Worm (Caenorhabditis elegans) whole organism, young adult: ENCODE data around the gene eat-3.

Experiments used
- D2030.7 ChIP-seq: fragments of 200-800 bp; sonication (Bioruptor generic); IDR thresholded peaks from 2 replicates; pipeline ENCODE4 v1.3.6; 2022; ENCODE audit warnings: missing genetic modification reagents, missing genetic modification characterization, missing compliant biosample characterization
- F39B2.1 ChIP-seq: fragments of 200-800 bp; sonication (Bioruptor generic); IDR thresholded peaks from 2 replicates; pipeline ENCODE4 v1.3.6; 2022; ENCODE audit warnings: missing genetic modification reagents, missing genetic modification characterization, missing compliant biosample characterization
- F52B5.7 ChIP-seq: sonication (generic microtip); optimal IDR thresholded peaks from 2 replicates; lab custom pipeline; 2016; ENCODE audit warnings: mild to moderate bottlenecking, missing genetic modification characterization, missing compliant biosample characterization
- K12H6.12 ChIP-seq: fragments of 200-800 bp; sonication (Bioruptor generic); optimal IDR thresholded peaks from 2 replicates; lab custom pipeline; 2018; ENCODE audit warnings: mild to moderate bottlenecking, missing genetic modification characterization, missing compliant biosample characterization
- Y67H2A.10 ChIP-seq: fragments of 200-800 bp; sonication (Bioruptor generic); conservative IDR thresholded peaks from 2 replicates; pipeline ENCODE4 v1.3.6; 2022; ENCODE audit warnings: missing genetic modification reagents, missing genetic modification characterization, missing compliant biosample characterization
- akir-1 ChIP-seq: fragments of 200-800 bp; sonication (Bioruptor generic); optimal IDR thresholded peaks from 2 replicates; lab custom pipeline; 2018; ENCODE audit warnings: mild to moderate bottlenecking, missing genetic modification characterization, moderate library complexity, missing compliant biosample characterization
- ama-1 ChIP-seq, 3 experiments: fragments of 150-350 bp in 1 of 3; sonication (generic microtip) in 2 of 3; optimal IDR thresholded peaks; 2 replicates each; lab custom pipeline; 2014 to 2018; ENCODE audit warnings: missing biosample characterization in 2 of 3, missing genetic modification characterization in 2 of 3, missing genetic modification reagents in 2 of 3
- aptf-3 ChIP-seq: fragments of 200-800 bp; sonication (Bioruptor generic); IDR thresholded peaks from 2 replicates; pipeline ENCODE4 v1.3.6; 2022; ENCODE audit warnings: missing genetic modification characterization, missing compliant biosample characterization
- athp-1 ChIP-seq: sonication (generic microtip); optimal IDR thresholded peaks from 2 replicates; lab custom pipeline; 2017; ENCODE audit warnings: mild to moderate bottlenecking, missing genetic modification characterization, missing compliant biosample characterization
- attf-3 ChIP-seq: fragments of 200-800 bp; sonication (Bioruptor generic); conservative IDR thresholded peaks from 2 replicates; pipeline ENCODE4 v1.3.6; 2022; ENCODE audit warnings: missing genetic modification reagents, missing genetic modification characterization, missing compliant biosample characterization
- ceh-100 ChIP-seq: fragments of 200-800 bp; sonication (Bioruptor generic); IDR thresholded peaks from 2 replicates; pipeline ENCODE4 v1.3.6; 2022; ENCODE audit warnings: missing genetic modification reagents, missing genetic modification characterization, missing compliant biosample characterization
- ceh-40 ChIP-seq: fragments of 200-800 bp; sonication (Bioruptor generic); IDR thresholded peaks from 2 replicates; pipeline ENCODE4 v1.3.6; 2022; ENCODE audit warnings: missing genetic modification characterization, missing compliant biosample characterization
- ceh-91 ChIP-seq: fragments of 200-800 bp; sonication (Bioruptor generic); IDR thresholded peaks from 2 replicates; pipeline ENCODE4 v1.3.6; 2022; ENCODE audit warnings: missing genetic modification reagents, missing genetic modification characterization, missing compliant biosample characterization
- die-1 ChIP-seq: sonication (generic microtip); optimal IDR thresholded peaks from 2 replicates; lab custom pipeline; 2016; ENCODE audit warnings: missing genotype, mild to moderate bottlenecking, missing genetic modification characterization, missing compliant biosample characterization
- dpl-1 ChIP-seq: fragments of 150-350 bp; optimal IDR thresholded peaks from 2 replicates; lab custom pipeline; 2014; ENCODE audit warnings: missing biosample characterization, missing genetic modification reagents, missing genetic modification characterization
- efl-1 ChIP-seq: fragments of 150-350 bp; optimal IDR thresholded peaks from 2 replicates; lab custom pipeline; 2014; ENCODE audit warnings: missing biosample characterization, missing genetic modification reagents, missing genetic modification characterization
- hmg-1.2 ChIP-seq: fragments of 200-800 bp; sonication (Bioruptor generic); IDR thresholded peaks from 2 replicates; pipeline ENCODE4 v1.3.6; 2022; ENCODE audit warnings: missing genetic modification reagents, missing genetic modification characterization, missing compliant biosample characterization
- hmg-20 ChIP-seq: fragments of 200-800 bp; sonication (Bioruptor generic); IDR thresholded peaks from 2 replicates; pipeline ENCODE4 v1.3.6; 2022; ENCODE audit warnings: missing genetic modification reagents, missing genetic modification characterization, missing compliant biosample characterization
- hrde-1 ChIP-seq: sonication (generic microtip); optimal IDR thresholded peaks from 2 replicates; lab custom pipeline; 2016; ENCODE audit warnings: missing genetic modification characterization, mild to moderate bottlenecking, missing compliant biosample characterization, moderate library complexity, missing genotype, missing genetic modification reagents, borderline replicate concordance
- lag-1 ChIP-seq: fragments of 200-800 bp; sonication (Bioruptor generic); IDR thresholded peaks from 2 replicates; pipeline ENCODE4 v1.3.6; 2022; ENCODE audit warnings: missing genetic modification reagents, missing genetic modification characterization, missing compliant biosample characterization
- lsl-1 ChIP-seq: fragments of 200-800 bp; sonication (Bioruptor generic); optimal IDR thresholded peaks from 2 replicates; lab custom pipeline; 2018; ENCODE audit warnings: mild to moderate bottlenecking, missing genetic modification characterization, moderate library complexity, missing compliant biosample characterization
- madf-3 ChIP-seq: fragments of 200-800 bp; sonication (Bioruptor generic); IDR thresholded peaks from 2 replicates; pipeline ENCODE4 v1.3.6; 2022; ENCODE audit warnings: missing genetic modification reagents, missing genetic modification characterization, missing compliant biosample characterization
- mcd-1 ChIP-seq: fragments of 200-800 bp; sonication (Bioruptor generic); IDR thresholded peaks from 2 replicates; pipeline ENCODE4 v1.3.6; 2022; ENCODE audit warnings: missing genetic modification reagents, missing genetic modification characterization, missing compliant biosample characterization
- mel-28 ChIP-seq: sonication (generic microtip); optimal IDR thresholded peaks from 2 replicates; lab custom pipeline; 2016; ENCODE audit warnings: borderline replicate concordance, mild to moderate bottlenecking, missing genetic modification characterization, missing compliant biosample characterization
- mes-4 ChIP-seq: sonication (generic microtip); optimal IDR thresholded peaks from 2 replicates; lab custom pipeline; 2016; ENCODE audit warnings: missing genotype, missing genetic modification characterization, missing compliant biosample characterization
- nfya-1 ChIP-seq: sonication (generic microtip); optimal IDR thresholded peaks from 2 replicates; lab custom pipeline; 2017; ENCODE audit warnings: antibody characterized with exemption, missing compliant biosample characterization, missing genetic modification characterization, borderline replicate concordance; ENCODE audit not compliant: insufficient read depth
- nfya-2 ChIP-seq: fragments of 200-800 bp; sonication (Bioruptor generic); IDR thresholded peaks from 2 replicates; pipeline ENCODE4 v1.3.6; 2022; ENCODE audit warnings: missing genetic modification reagents, missing genetic modification characterization, missing compliant biosample characterization
- nhr-120 ChIP-seq: fragments of 200-800 bp; sonication (Bioruptor generic); IDR thresholded peaks from 2 replicates; pipeline ENCODE4 v1.3.6; 2022; ENCODE audit warnings: missing genetic modification characterization, missing compliant biosample characterization
- nhr-179 ChIP-seq: sonication (generic microtip); optimal IDR thresholded peaks from 2 replicates; lab custom pipeline; 2016; ENCODE audit warnings: mild to moderate bottlenecking, missing genetic modification characterization, missing compliant biosample characterization
- nhr-90 ChIP-seq: sonication (generic microtip); optimal IDR thresholded peaks from 2 replicates; lab custom pipeline; 2016; ENCODE audit warnings: missing genotype, mild to moderate bottlenecking, missing genetic modification characterization, missing compliant biosample characterization
- pha-4 ChIP-seq: fragments of 150-350 bp; sonication (generic microtip); optimal IDR thresholded peaks from 2 replicates; lab custom pipeline; 2014; ENCODE audit warnings: missing biosample characterization, missing genetic modification reagents, missing genetic modification characterization
- repo-1 ChIP-seq: sonication (generic microtip); optimal IDR thresholded peaks from 2 replicates; lab custom pipeline; 2017; ENCODE audit warnings: mild to moderate bottlenecking, missing genetic modification characterization, missing compliant biosample characterization
- snpc-4 ChIP-seq, 5 experiments: fragments of 150-350 bp in 1 of 5; sonication (generic microtip) in 4 of 5; optimal IDR thresholded peaks; 2 replicates each; lab custom pipeline; 2014 to 2018; ENCODE audit warnings: missing genetic modification characterization in 5 of 5, missing biosample characterization in 3 of 5, antibody characterized with exemption in 2 of 5, mild to moderate bottlenecking in 2 of 5, missing compliant biosample characterization in 2 of 5, missing genotype in 2 of 5, moderate library complexity in 2 of 5, missing genetic modification reagents in 1 of 5
- sptf-2 ChIP-seq: fragments of 200-800 bp; sonication (Bioruptor generic); optimal IDR thresholded peaks from 2 replicates; lab custom pipeline; 2018; ENCODE audit warnings: mild to moderate bottlenecking, missing genetic modification characterization, missing compliant biosample characterization
- tbx-9 ChIP-seq: sonication (generic microtip); optimal IDR thresholded peaks from 2 replicates; lab custom pipeline; 2016; ENCODE audit warnings: borderline replicate concordance, missing genetic modification characterization, inconsistent platforms, missing compliant biosample characterization
- unc-62 ChIP-seq: fragments of 150-350 bp; optimal IDR thresholded peaks from 2 replicates; lab custom pipeline; 2014; ENCODE audit warnings: missing biosample characterization, missing genetic modification reagents, missing genetic modification characterization
- zim-3 ChIP-seq: sonication (generic microtip); optimal IDR thresholded peaks from 2 replicates; lab custom pipeline; 2017; ENCODE audit warnings: mild to moderate bottlenecking, missing genetic modification characterization, moderate library complexity, missing compliant biosample characterization
- ztf-22 ChIP-seq: fragments of 200-800 bp; sonication (Bioruptor generic); optimal IDR thresholded peaks from 2 replicates; lab custom pipeline; 2018; ENCODE audit warnings: mild to moderate bottlenecking, missing genetic modification characterization, moderate library complexity, missing compliant biosample characterization
- ztf-28 ChIP-seq: fragments of 200-800 bp; sonication (Bioruptor generic); IDR thresholded peaks from 2 replicates; pipeline ENCODE4 v1.3.6; 2022; ENCODE audit warnings: missing genetic modification reagents, missing genetic modification characterization, missing compliant biosample characterization
- ztf-3 ChIP-seq: fragments of 200-800 bp; sonication (Bioruptor generic); optimal IDR thresholded peaks from 2 replicates; lab custom pipeline; 2018; ENCODE audit warnings: mild to moderate bottlenecking, missing genetic modification characterization, missing compliant biosample characterization

Gene eat-3

DNA sequence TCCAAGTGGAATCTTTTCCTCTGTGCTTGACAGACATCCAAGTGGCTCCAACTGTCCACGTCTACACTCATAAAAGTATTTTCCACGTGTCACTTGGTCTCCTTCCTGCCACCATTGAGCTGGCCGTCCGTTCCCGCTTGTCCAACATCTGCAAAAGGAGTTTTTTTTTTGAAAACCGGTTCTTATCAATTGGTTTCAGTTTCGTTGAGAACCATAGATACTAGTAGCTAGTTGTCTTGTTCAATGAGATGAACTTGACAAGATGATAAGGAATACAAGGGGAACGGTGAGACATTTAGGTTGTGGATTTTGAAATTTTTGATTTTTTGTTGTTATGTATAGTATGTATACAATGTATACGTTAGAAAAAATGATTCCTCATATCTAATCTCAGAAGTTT, 21.1 kb downstream of the eat-3 start:
- TF ChIP-seq ama-1 (optimal IDR thresholded peaks at IDR 0.05; lab: Kevin White, UChicago), result no peak
- no peak for TF ChIP-seq ama-1 (GFP tag; optimal IDR thresholded peaks at IDR 0.05; lab: Kevin White, UChicago)
- no peak for TF ChIP-seq akir-1 (GFP tag; lab: Kevin White, UChicago)
- no peak for TF ChIP-seq ceh-91
- TF ChIP-seq zim-3 (tag; lab: Kevin White, UChicago), result no peak
- TF ChIP-seq nhr-120 (GFP tag; lab: Robert Waterston, UW), result no peak
- no peak for TF ChIP-seq pha-4 (tag; lab: Kevin White, UChicago)
- TF ChIP-seq K12H6.12 (tag; lab: Kevin White, UChicago), result no peak
- no peak for TF ChIP-seq athp-1 (tag; lab: Kevin White, UChicago)
- no peak for TF ChIP-seq hmg-20 (GFP tag; lab: Robert Waterston, UW)
- TF ChIP-seq ceh-100 (GFP tag; lab: Robert Waterston, UW), result no peak
- no peak for TF ChIP-seq ztf-28 (GFP tag; lab: Robert Waterston, UW)
- no peak for TF ChIP-seq lsl-1 (GFP tag; lab: Kevin White, UChicago)
- no peak for TF ChIP-seq nfya-1
- no peak for TF ChIP-seq Y67H2A.10 (GFP tag; lab: Robert Waterston, UW)
- TF ChIP-seq nhr-90 (tag; lab: Kevin White, UChicago), result no peak

DNA sequence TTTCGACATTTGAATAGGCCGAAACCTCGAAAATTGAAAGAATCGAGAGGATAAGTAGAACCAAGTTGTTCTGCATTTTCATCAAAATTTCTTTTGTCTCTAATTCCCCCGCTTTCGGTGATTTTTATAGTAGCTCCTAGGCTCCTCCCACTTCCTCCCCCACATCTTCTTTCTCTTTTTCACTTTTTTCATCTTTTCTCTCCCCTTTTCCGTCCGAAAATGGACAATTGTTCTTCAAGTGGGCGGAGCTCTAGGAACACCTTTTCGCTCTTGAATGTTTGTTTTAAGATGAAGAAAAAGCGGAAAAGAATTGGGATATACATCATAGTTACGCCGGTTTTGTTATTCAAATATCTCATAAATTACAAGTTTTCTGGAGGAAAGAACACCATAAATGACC, 21.8 kb downstream of the eat-3 start, which contains the start of gene F42A8.1:
Gene F42A8.1, minus strand, starts transcription at position 101 of the 400 bp plus-strand sequence.
- no peak for TF ChIP-seq mcd-1 (GFP tag; lab: Robert Waterston, UW)
- no peak for TF ChIP-seq mes-4
- TF ChIP-seq aptf-3 (GFP tag; lab: Robert Waterston, UW), result no peak
- no peak for TF ChIP-seq lag-1 (GFP tag; lab: Robert Waterston, UW)
- no peak for TF ChIP-seq sptf-2 (GFP tag; lab: Kevin White, UChicago)
- no peak for TF ChIP-seq ceh-40
- TF ChIP-seq madf-3 (GFP tag; lab: Robert Waterston, UW), result no peak

DNA sequence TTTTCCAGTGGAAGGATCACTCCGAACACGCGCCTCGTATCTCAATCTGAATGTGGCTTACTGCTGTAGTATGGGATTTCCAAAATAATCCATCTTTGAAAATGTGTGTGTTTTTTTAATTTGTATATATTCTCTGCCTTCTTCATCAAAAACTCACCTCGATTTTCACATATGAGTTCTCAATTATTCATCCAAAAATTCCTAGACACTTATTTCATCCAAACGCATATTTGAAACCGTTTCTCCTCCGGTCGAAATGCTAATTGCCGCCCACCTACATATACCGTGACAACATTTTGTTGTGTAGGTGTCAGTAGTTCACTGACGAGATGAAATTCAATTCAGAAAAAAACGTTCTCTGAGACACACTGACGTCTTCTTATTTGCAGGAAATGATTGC, 22.8 kb downstream of the eat-3 start:
- TF ChIP-seq dpl-1 (GFP tag; lab: Kevin White, UChicago), result no peak
- no peak for TF ChIP-seq lag-1 (GFP tag; lab: Robert Waterston, UW)
- no peak for TF ChIP-seq mes-4
- TF ChIP-seq hmg-20 (GFP tag; lab: Robert Waterston, UW), result no peak
- no peak for TF ChIP-seq D2030.7 (GFP tag; lab: Robert Waterston, UW)
- TF ChIP-seq attf-3, result no peak
- TF ChIP-seq, all 124 proteins: peak for 0

DNA sequence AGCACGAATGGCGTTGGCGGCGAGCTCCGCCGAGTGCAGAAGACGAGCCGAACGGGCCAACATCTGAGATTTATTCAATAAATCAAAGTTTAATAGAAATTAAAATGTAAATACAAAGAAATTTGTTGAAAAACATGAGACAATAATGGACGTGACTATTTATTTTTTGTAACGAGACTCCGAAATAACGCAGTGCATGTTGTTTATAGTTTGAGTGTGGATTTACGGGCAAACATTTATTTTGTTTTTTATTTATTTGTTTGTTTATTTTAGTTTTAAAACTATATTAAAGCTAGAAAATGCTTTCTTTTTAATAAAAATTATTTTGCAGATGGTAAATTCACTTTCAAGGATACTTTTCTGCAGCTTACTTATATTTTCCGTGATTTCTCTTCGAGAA, 28.0 kb downstream of the eat-3 start, which contains the start of the genes sdhb-1 and cup-15:
Gene sdhb-1, minus strand, starts transcription at position 63 of the 400 bp plus-strand sequence.
Gene cup-15, plus strand, starts transcription at position 332 of the 400 bp plus-strand sequence.
- TF ChIP-seq zim-3 (tag; lab: Kevin White, UChicago) (no peak), snpc-4 (GFP tag; optimal IDR thresholded peaks at IDR 0.05; lab: Kevin White, UChicago) (no peak), snpc-4 (tag; optimal IDR thresholded peaks at IDR 0.05; lab: Kevin White, UChicago) (no peak), attf-3 (peak; percentile 87), nhr-179 (tag; lab: Kevin White, UChicago) (no peak)
- TF ChIP-seq, all 124 proteins: peak for 1

DNA sequence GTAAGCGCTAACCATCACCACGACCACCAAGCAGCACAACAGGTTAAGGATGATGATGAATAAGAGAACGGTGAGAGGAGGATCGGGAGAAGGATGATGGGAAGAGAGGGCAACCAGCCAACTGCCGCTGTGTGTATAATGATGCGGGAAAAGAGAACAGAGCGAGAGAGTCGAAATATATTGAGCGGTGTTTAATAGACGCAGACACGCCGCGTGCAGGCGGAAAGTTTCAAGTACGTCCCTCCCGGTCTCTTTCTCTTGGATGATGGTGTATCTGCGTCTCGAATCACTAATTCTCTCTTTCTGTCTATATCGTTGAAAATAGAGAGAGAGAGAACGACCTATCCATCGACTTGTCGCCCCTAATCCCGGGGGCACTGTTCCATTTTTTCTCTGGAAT, 32.0 kb downstream of the eat-3 start:
- TF ChIP-seq dpl-1 (GFP tag; lab: Kevin White, UChicago) (no peak), nfya-2 (no peak), repo-1 (tag; lab: Kevin White, UChicago) (no peak), unc-62 (GFP tag; lab: Kevin White, UChicago) (no peak), die-1 (tag; lab: Kevin White, UChicago) (no peak), snpc-4 (GFP tag; optimal IDR thresholded peaks at IDR 0.05; lab: Kevin White, UChicago) (no peak), snpc-4 (tag; optimal IDR thresholded peaks at IDR 0.05; lab: Kevin White, UChicago) (no peak), mel-28 (tag; lab: Kevin White, UChicago) (no peak), efl-1 (GFP tag; lab: Kevin White, UChicago) (no peak), F52B5.7 (tag; lab: Kevin White, UChicago) (no peak), ztf-3 (no peak), sptf-2 (GFP tag; lab: Kevin White, UChicago) (no peak), tbx-9 (tag; lab: Kevin White, UChicago) (no peak), ztf-22 (no peak), nhr-179 (tag; lab: Kevin White, UChicago) (no peak), F39B2.1 (GFP tag; lab: Robert Waterston, UW) (no peak), hrde-1 (tag; lab: Kevin White, UChicago) (no peak), hmg-1.2 (GFP tag; lab: Robert Waterston, UW) (peak; percentile 83), aptf-3 (GFP tag; lab: Robert Waterston, UW) (no peak)
